Worm (Caenorhabditis elegans) whole organism, early embryonic: ENCODE measurements around the gene srg-22.

ENCODE experiments used
- B0310.2 ChIP-seq: sonication (generic microtip); optimal IDR thresholded peaks from 2 replicates; lab custom pipeline; 2016; ENCODE audit warnings: mild to moderate bottlenecking, missing genetic modification characterization, missing compliant biosample characterization
- aly-1 ChIP-seq: sonication (generic microtip); optimal IDR thresholded peaks from 2 replicates; lab custom pipeline; 2016; ENCODE audit warnings: missing genetic modification characterization, missing compliant biosample characterization
- ama-1 ChIP-seq: fragments of 150-350 bp; optimal IDR thresholded peaks from 2 replicates; lab custom pipeline; 2014
- ceh-13 ChIP-seq: fragments of 200-800 bp; sonication (Bioruptor generic); optimal IDR thresholded peaks from 2 replicates; lab custom pipeline; 2018; ENCODE audit warnings: mild to moderate bottlenecking, missing genetic modification characterization, missing compliant biosample characterization
- ets-7 ChIP-seq: sonication (generic microtip); optimal IDR thresholded peaks from 2 replicates; lab custom pipeline; 2016; ENCODE audit warnings: missing genotype, missing genetic modification characterization, missing compliant biosample characterization
- flt-1 ChIP-seq: fragments of 200-800 bp; sonication (Bioruptor generic); IDR thresholded peaks from 2 replicates; pipeline ENCODE4 v1.3.6; 2022; ENCODE audit warnings: missing genetic modification characterization, missing compliant biosample characterization
- hmbx-1 ChIP-seq: sonication (generic microtip); optimal IDR thresholded peaks from 2 replicates; lab custom pipeline; 2016; ENCODE audit warnings: mild to moderate bottlenecking, missing genetic modification characterization, missing compliant biosample characterization
- pes-1 ChIP-seq: fragments of 200-800 bp; sonication (Bioruptor generic); IDR thresholded peaks from 2 replicates; pipeline ENCODE4 v1.3.6; 2022; ENCODE audit warnings: missing genetic modification reagents, missing genetic modification characterization, missing compliant biosample characterization
- scrt-1 ChIP-seq: fragments of 200-800 bp; sonication (Bioruptor generic); IDR thresholded peaks from 2 replicates; pipeline ENCODE4 v1.3.6; 2022; ENCODE audit warnings: missing genetic modification characterization, missing compliant biosample characterization
- sea-1 ChIP-seq: fragments of 200-800 bp; sonication (Bioruptor generic); conservative IDR thresholded peaks from 2 replicates; pipeline ENCODE4 v1.3.6; 2022; ENCODE audit warnings: missing genetic modification characterization, missing compliant biosample characterization
- tbx-11 ChIP-seq: fragments of 200-800 bp; sonication (Bioruptor generic); IDR thresholded peaks from 2 replicates; pipeline ENCODE4 v1.3.6; 2022; ENCODE audit warnings: missing genetic modification characterization, missing compliant biosample characterization
- tbx-37 ChIP-seq: fragments of 200-800 bp; sonication (Bioruptor generic); conservative IDR thresholded peaks from 2 replicates; pipeline ENCODE4 v1.3.6; 2022; ENCODE audit warnings: missing genetic modification reagents, missing genetic modification characterization, missing compliant biosample characterization
- tra-4 ChIP-seq: sonication (generic microtip); optimal IDR thresholded peaks from 2 replicates; lab custom pipeline; 2017; ENCODE audit warnings: missing genetic modification characterization, missing compliant biosample characterization

- TF ChIP-seq aly-1 = no peak
- TF ChIP-seq ama-1 (lab: Kevin White, UChicago) = no peak
- TF ChIP-seq pes-1 (GFP tag; lab: Robert Waterston, UW) = no peak
- no peak for TF ChIP-seq tbx-37 (GFP tag; lab: Robert Waterston, UW)
- no peak for TF ChIP-seq tra-4
- TF ChIP-seq tbx-11 = no peak
- TF ChIP-seq sea-1 (GFP tag; lab: Robert Waterston, UW) = no peak
- no peak for TF ChIP-seq ets-7 (tag; lab: Kevin White, UChicago)
- TF ChIP-seq flt-1 (GFP tag; lab: Robert Waterston, UW) = no peak
- TF ChIP-seq hmbx-1 = no peak
- no peak for TF ChIP-seq scrt-1
- TF ChIP-seq B0310.2 = no peak
- TF ChIP-seq ceh-13 (GFP tag; lab: Kevin White, UChicago) = no peak
Measured at ce11 chrII:3096857-3097256, 3.6 kb upstream of the srg-22 start, which contains the start of gene Y25C1A.14.
